Fruit fly (Drosophila melanogaster) whole organism, prepupa: ENCODE results near the gene CG9302.
A peak's percentile ranks its signal among the peaks of the same experiment; 100 is the strongest.

ENCODE experiments used
- Blimp-1 ChIP-seq: fragments of 200-800 bp; sonication (Bioruptor generic); optimal IDR thresholded peaks from 3 replicates; lab custom pipeline; 2017; ENCODE audit warnings: missing biosample characterization, missing genetic modification characterization, mild to moderate bottlenecking, moderate library complexity, missing genetic modification reagents
- CG10631 ChIP-seq: fragments of 200-800 bp; sonication (Bioruptor generic); optimal IDR thresholded peaks from 2 replicates; lab custom pipeline; 2016; ENCODE audit warnings: missing biosample characterization, missing genetic modification characterization
- CG10669 ChIP-seq: fragments of 200-800 bp; sonication (Bioruptor generic); optimal IDR thresholded peaks from 3 replicates; lab custom pipeline; 2018; ENCODE audit warnings: missing biosample characterization, mild to moderate bottlenecking, missing genetic modification characterization, moderate library complexity
- CG11294 ChIP-seq: fragments of 200-800 bp; sonication (Bioruptor generic); IDR thresholded peaks from 2 replicates; pipeline ENCODE4 v1.3.6; 2022; ENCODE audit warnings: missing biosample characterization, missing genetic modification characterization
- CG11762 ChIP-seq: fragments of 200-800 bp; sonication (Bioruptor generic); optimal IDR thresholded peaks from 3 replicates; lab custom pipeline; 2016; ENCODE audit warnings: missing biosample characterization, missing genetic modification characterization; ENCODE audit not compliant: insufficient read depth
- CG11902 ChIP-seq: fragments of 200-800 bp; sonication (Bioruptor generic); optimal IDR thresholded peaks from 3 replicates; lab custom pipeline; 2016; ENCODE audit warnings: missing biosample characterization, missing genetic modification characterization
- CG15336 ChIP-seq: fragments of 200-800 bp; sonication (Bioruptor generic); IDR thresholded peaks from 2 replicates; pipeline ENCODE4 v1.3.6; 2022; ENCODE audit warnings: missing biosample characterization, missing genetic modification characterization
- CG1621 ChIP-seq: fragments of 200-800 bp; sonication (Bioruptor generic); optimal IDR thresholded peaks from 3 replicates; lab custom pipeline; 2018; ENCODE audit warnings: missing biosample characterization, mild to moderate bottlenecking, missing genetic modification characterization
- CG16779 ChIP-seq: fragments of 200-800 bp; sonication (Bioruptor generic); optimal IDR thresholded peaks from 3 replicates; lab custom pipeline; 2017; ENCODE audit warnings: missing biosample characterization, mild to moderate bottlenecking, missing genetic modification characterization
- CG3032 ChIP-seq: fragments of 200-800 bp; optimal IDR thresholded peaks from 2 replicates; lab custom pipeline; 2019; ENCODE audit warnings: missing biosample characterization, mild to moderate bottlenecking, missing genetic modification characterization, moderate library complexity
- CG31627 ChIP-seq: fragments of 200-800 bp; sonication (Bioruptor generic); optimal IDR thresholded peaks from 3 replicates; lab custom pipeline; 2016; ENCODE audit warnings: missing biosample characterization, missing genetic modification characterization
- CG32006 ChIP-seq: fragments of 200-800 bp; sonication (Bioruptor generic); optimal IDR thresholded peaks from 3 replicates; lab custom pipeline; 2017; ENCODE audit warnings: missing biosample characterization, mild to moderate bottlenecking, missing genetic modification characterization
- CG34406 ChIP-seq: fragments of 200-800 bp; sonication (Bioruptor generic); optimal IDR thresholded peaks from 3 replicates; lab custom pipeline; 2016; ENCODE audit warnings: missing biosample characterization, missing genetic modification characterization
- CG3919 ChIP-seq: fragments of 200-800 bp; sonication (Bioruptor generic); optimal IDR thresholded peaks from 3 replicates; lab custom pipeline; 2016; ENCODE audit warnings: missing biosample characterization, missing genetic modification characterization
- CG4318 ChIP-seq: fragments of 200-800 bp; sonication (Bioruptor generic); optimal IDR thresholded peaks from 3 replicates; lab custom pipeline; 2017; ENCODE audit warnings: missing biosample characterization, mild to moderate bottlenecking, missing genetic modification characterization
- CG6163 ChIP-seq: fragments of 200-800 bp; sonication (Bioruptor generic); IDR thresholded peaks from 3 replicates; pipeline ENCODE4 v1.3.6; 2022; ENCODE audit warnings: missing biosample characterization, missing genetic modification characterization
- CG6276 ChIP-seq: fragments of 200-800 bp; sonication (Bioruptor generic); optimal IDR thresholded peaks from 2 replicates; lab custom pipeline; 2017; ENCODE audit warnings: missing biosample characterization, mild to moderate bottlenecking, missing genetic modification characterization
- CG6792 ChIP-seq: fragments of 200-800 bp; sonication (Bioruptor generic); optimal IDR thresholded peaks from 3 replicates; lab custom pipeline; 2016; ENCODE audit warnings: missing biosample characterization, missing genetic modification characterization
- CG6808 ChIP-seq: fragments of 200-800 bp; sonication (Bioruptor generic); optimal IDR thresholded peaks from 3 replicates; lab custom pipeline; 2017; ENCODE audit warnings: missing biosample characterization, missing genetic modification characterization, mild to moderate bottlenecking, moderate library complexity, missing genetic modification reagents
- CG6854 ChIP-seq: fragments of 200-800 bp; sonication (Bioruptor generic); optimal IDR thresholded peaks from 2 replicates; lab custom pipeline; 2017; ENCODE audit warnings: missing biosample characterization, mild to moderate bottlenecking, missing genetic modification characterization
- CG7368 ChIP-seq: fragments of 200-800 bp; sonication (Bioruptor generic); optimal IDR thresholded peaks from 3 replicates; lab custom pipeline; 2016; ENCODE audit warnings: missing biosample characterization, missing genetic modification characterization
- CG8119 ChIP-seq: fragments of 200-800 bp; sonication (Bioruptor generic); IDR thresholded peaks from 3 replicates; pipeline ENCODE4 v1.3.6; 2022; ENCODE audit warnings: missing biosample characterization, missing genetic modification characterization
- CG8319 ChIP-seq: fragments of 200-800 bp; sonication (Bioruptor generic); optimal IDR thresholded peaks from 3 replicates; lab custom pipeline; 2016; ENCODE audit warnings: missing biosample characterization, missing genetic modification characterization
- CG8632 ChIP-seq: fragments of 200-800 bp; sonication (Bioruptor generic); optimal IDR thresholded peaks from 3 replicates; lab custom pipeline; 2016; ENCODE audit warnings: missing biosample characterization, missing genetic modification characterization
- CG9139 ChIP-seq: fragments of 200-800 bp; sonication (Bioruptor generic); optimal IDR thresholded peaks from 3 replicates; lab custom pipeline; 2017; ENCODE audit warnings: missing biosample characterization, mild to moderate bottlenecking, missing genetic modification characterization
- Eip75B ChIP-seq: fragments of 200-800 bp; sonication (Bioruptor generic); optimal IDR thresholded peaks from 3 replicates; lab custom pipeline; 2016; ENCODE audit warnings: missing biosample characterization, missing genetic modification characterization
- Eip78C ChIP-seq: fragments of 200-800 bp; sonication (Bioruptor generic); peaks from one replicate; lab custom pipeline; 2016; ENCODE audit warnings: missing biosample characterization, missing genetic modification characterization
- Eip93F ChIP-seq: fragments of 200-800 bp; sonication (Bioruptor generic); optimal IDR thresholded peaks from 2 replicates; lab custom pipeline; 2016; ENCODE audit warnings: missing biosample characterization, mild to moderate bottlenecking, missing genetic modification characterization
- Ets96B ChIP-seq: fragments of 200-800 bp; optimal IDR thresholded peaks from 2 replicates; lab custom pipeline; 2019; ENCODE audit warnings: missing biosample characterization, mild to moderate bottlenecking, missing genetic modification characterization, moderate library complexity
- Gug ChIP-seq: fragments of 200-800 bp; sonication (Bioruptor generic); IDR thresholded peaks from 2 replicates; pipeline ENCODE4 v1.3.6; 2022; ENCODE audit warnings: missing biosample characterization, missing genetic modification characterization
- Hr39 ChIP-seq: fragments of 200-800 bp; sonication (Bioruptor generic); optimal IDR thresholded peaks from 2 replicates; lab custom pipeline; 2016; ENCODE audit warnings: missing biosample characterization, missing genetic modification characterization
- Lpt ChIP-seq: fragments of 200-800 bp; sonication (Bioruptor generic); optimal IDR thresholded peaks from 3 replicates; lab custom pipeline; 2016; ENCODE audit warnings: missing biosample characterization, missing genetic modification characterization
- Met ChIP-seq: fragments of 200-800 bp; sonication (Bioruptor generic); optimal IDR thresholded peaks from 3 replicates; lab custom pipeline; 2016; ENCODE audit warnings: missing biosample characterization, missing genetic modification characterization
- Smox ChIP-seq: fragments of 200-800 bp; sonication (Bioruptor generic); optimal IDR thresholded peaks from 3 replicates; lab custom pipeline; 2016; ENCODE audit warnings: missing biosample characterization, missing genetic modification characterization
- Sox102F ChIP-seq: fragments of 200-800 bp; sonication (Bioruptor generic); optimal IDR thresholded peaks from 2 replicates; lab custom pipeline; 2016; ENCODE audit warnings: missing biosample characterization, mild to moderate bottlenecking, missing genetic modification characterization
- Sox14 ChIP-seq: fragments of 200-800 bp; sonication (Bioruptor generic); optimal IDR thresholded peaks from 3 replicates; lab custom pipeline; 2016; ENCODE audit warnings: missing biosample characterization, missing genetic modification characterization
- achi ChIP-seq: fragments of 200-800 bp; sonication (Bioruptor generic); optimal IDR thresholded peaks from 3 replicates; lab custom pipeline; 2016; ENCODE audit warnings: missing biosample characterization, missing genetic modification characterization
- acj6 ChIP-seq: fragments of 200-800 bp; sonication (Bioruptor generic); optimal IDR thresholded peaks from 3 replicates; lab custom pipeline; 2016; ENCODE audit warnings: missing biosample characterization, missing genetic modification characterization
- cyc ChIP-seq: fragments of 200-800 bp; sonication (Bioruptor generic); optimal IDR thresholded peaks from 3 replicates; lab custom pipeline; 2016; ENCODE audit warnings: missing biosample characterization, missing genetic modification characterization
- dac ChIP-seq: fragments of 200-800 bp; sonication (Bioruptor generic); optimal IDR thresholded peaks from 2 replicates; lab custom pipeline; 2017; ENCODE audit warnings: missing biosample characterization, mild to moderate bottlenecking, missing genetic modification characterization
- eg ChIP-seq: fragments of 200-800 bp; sonication (Bioruptor generic); IDR thresholded peaks from 3 replicates; pipeline ENCODE4 v1.3.6; 2022; ENCODE audit warnings: missing biosample characterization, missing genetic modification characterization
- esn ChIP-seq: fragments of 200-800 bp; sonication (Bioruptor generic); optimal IDR thresholded peaks from 2 replicates; lab custom pipeline; 2016; ENCODE audit warnings: missing biosample characterization, mild to moderate bottlenecking, missing genetic modification characterization, moderate library complexity
- fd59A ChIP-seq: fragments of 200-800 bp; sonication (Bioruptor generic); optimal IDR thresholded peaks from 2 replicates; lab custom pipeline; 2017; ENCODE audit warnings: missing biosample characterization, mild to moderate bottlenecking, missing genetic modification characterization, missing genetic modification reagents
- fd85E ChIP-seq: fragments of 200-800 bp; sonication (Bioruptor generic); optimal IDR thresholded peaks from 3 replicates; lab custom pipeline; 2016; ENCODE audit warnings: missing biosample characterization, missing genetic modification characterization
- fkh ChIP-seq: fragments of 200-800 bp; sonication (Bioruptor generic); optimal IDR thresholded peaks from 3 replicates; lab custom pipeline; 2017; ENCODE audit warnings: missing biosample characterization, mild to moderate bottlenecking, missing genetic modification characterization, moderate library complexity
- lz ChIP-seq: fragments of 200-800 bp; sonication (Bioruptor generic); optimal IDR thresholded peaks from 3 replicates; lab custom pipeline; 2016; ENCODE audit warnings: missing biosample characterization, missing genetic modification characterization
- net ChIP-seq: fragments of 200-800 bp; sonication (Bioruptor generic); optimal IDR thresholded peaks from 3 replicates; lab custom pipeline; 2016; ENCODE audit warnings: missing biosample characterization, missing genetic modification characterization
- pdm3 ChIP-seq: fragments of 200-800 bp; sonication (Bioruptor generic); optimal IDR thresholded peaks from 3 replicates; lab custom pipeline; 2016; ENCODE audit warnings: missing biosample characterization, missing genetic modification characterization
- salr ChIP-seq, 2 experiments: fragments of 200-800 bp; sonication (Bioruptor generic); optimal IDR thresholded peaks; 3 replicates each; lab custom pipeline; 2016 to 2018; ENCODE audit warnings: missing biosample characterization in 2 of 2, missing genetic modification characterization in 2 of 2, mild to moderate bottlenecking in 1 of 2
- spab ChIP-seq: fragments of 200-800 bp; sonication (Bioruptor generic); optimal IDR thresholded peaks from 2 replicates; lab custom pipeline; 2017; ENCODE audit warnings: missing biosample characterization, mild to moderate bottlenecking, missing genetic modification characterization, missing genetic modification reagents
- svp ChIP-seq: fragments of 200-800 bp; sonication (Bioruptor generic); peaks from one replicate; lab custom pipeline; 2016; ENCODE audit warnings: missing biosample characterization, missing genetic modification characterization
- topi ChIP-seq: fragments of 200-800 bp; sonication (Bioruptor generic); optimal IDR thresholded peaks from 3 replicates; lab custom pipeline; 2016; ENCODE audit warnings: missing biosample characterization, missing genetic modification characterization
- vri ChIP-seq: fragments of 200-800 bp; sonication (Bioruptor generic); optimal IDR thresholded peaks from 3 replicates; lab custom pipeline; 2016; ENCODE audit warnings: missing biosample characterization, mild to moderate bottlenecking, missing genetic modification characterization

The CG9302 gene

DNA sequence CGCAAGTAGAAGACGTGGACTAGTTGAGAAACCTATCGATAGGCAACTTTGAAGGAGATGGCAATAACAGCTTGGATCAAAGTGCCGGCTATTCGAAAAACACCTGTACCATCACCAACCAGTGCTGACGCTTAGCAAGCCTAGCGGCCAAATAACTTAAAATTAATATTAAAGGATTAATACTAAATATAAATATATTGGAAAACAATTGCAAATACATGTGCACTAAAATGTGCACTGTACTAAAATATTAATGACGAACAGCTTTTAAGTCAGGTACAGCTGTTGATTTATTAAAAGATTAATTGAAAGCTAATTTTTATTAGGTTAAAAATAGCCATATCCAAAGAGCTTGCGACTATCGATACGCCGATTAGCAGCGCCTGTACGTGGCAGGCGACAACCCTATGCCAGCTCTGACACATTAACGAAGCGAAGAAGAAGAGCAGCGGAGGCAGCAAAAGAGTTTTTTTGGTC lies at the start of gene CG9302, which contains the start of gene beta'COP:
Gene CG9302 (minus strand): TSS at position 51 of the 477 bp plus-strand sequence.
Gene beta'COP (plus strand): TSS at position 415 of the 477 bp plus-strand sequence.
- TF ChIP-seq CG10631 (GFP tag; lab: Kevin White, UChicago) (peak; percentile 79), fd85E (GFP tag; lab: Kevin White, UChicago) (no peak), topi (GFP tag; lab: Kevin White, UChicago) (no peak), pdm3 (GFP tag; lab: Kevin White, UChicago) (no peak), lz (peak; percentile 71), Met (no peak), CG31627 (GFP tag; lab: Kevin White, UChicago) (peak; percentile 61), CG8632 (no peak), CG10669 (no peak), CG4318 (GFP tag; lab: Kevin White, UChicago) (no peak), CG34406 (peak; percentile 48), Gug (GFP tag; lab: Robert Waterston, UW) (peak; percentile 47), CG32006 (GFP tag; lab: Kevin White, UChicago) (no peak), CG9139 (GFP tag; lab: Kevin White, UChicago) (no peak), fkh (GFP tag; lab: Kevin White, UChicago) (no peak), CG8319 (GFP tag; lab: Kevin White, UChicago) (no peak), Eip93F (GFP tag; lab: Kevin White, UChicago) (peak; percentile 21), Eip75B (GFP tag; lab: Kevin White, UChicago) (no peak), Sox14 (GFP tag; lab: Kevin White, UChicago) (no peak), CG6854 (GFP tag; lab: Kevin White, UChicago) (no peak), Lpt (no peak), esn (GFP tag; lab: Kevin White, UChicago) (peak; percentile 67), cyc (GFP tag; lab: Kevin White, UChicago) (peak; percentile 46), CG6808 (no peak), Sox102F (GFP tag; lab: Kevin White, UChicago) (no peak), Ets96B (tag; lab: Kevin White, UChicago) (peak; percentile 60), CG6163 (GFP tag; lab: Robert Waterston, UW) (no peak), Hr39 (no peak), CG11294 (GFP tag; lab: Robert Waterston, UW) (peak; percentile 14; the same call in 1 of the 2 replicates), CG15336 (GFP tag; lab: Robert Waterston, UW) (no peak), dac (GFP tag; lab: Kevin White, UChicago) (no peak), vri (GFP tag; lab: Kevin White, UChicago) (no peak), CG6792 (GFP tag; lab: Kevin White, UChicago) (peak; percentile 45), CG7368 (GFP tag; lab: Kevin White, UChicago) (no peak), CG11762 (peak; percentile 32), net (no peak), CG11902 (peak; percentile 55), salr (GFP tag; optimal IDR thresholded peaks at IDR 0.05; lab: Kevin White, UChicago) (no peak), spab (GFP tag; lab: Kevin White, UChicago) (no peak), CG1621 (tag; lab: Kevin White, UChicago) (no peak), acj6 (GFP tag; lab: Kevin White, UChicago) (peak; percentile 72), Eip78C (GFP tag; lab: Kevin White, UChicago) (no peak), eg (GFP tag; lab: Robert Waterston, UW) (peak; percentile 28; the same call in 1 of the 3 replicates), fd59A (peak; percentile 16), CG3919 (GFP tag; lab: Kevin White, UChicago) (no peak), Blimp-1 (GFP tag; lab: Kevin White, UChicago) (no peak), CG8119 (GFP tag; lab: Robert Waterston, UW) (no peak), Smox (GFP tag; lab: Kevin White, UChicago) (no peak), achi (peak; percentile 80), CG6276 (no peak), CG16779 (tag; lab: Kevin White, UChicago) (no peak), svp (GFP tag; lab: Kevin White, UChicago) (no peak), CG3032 (tag; lab: Kevin White, UChicago) (peak; percentile 78)
